Worm (Caenorhabditis elegans) whole organism, L4 larva: ENCODE data around the gene C33C12.1.

Source experiments
- F10B5.3 ChIP-seq: sonication (generic microtip); optimal IDR thresholded peaks from 2 replicates; lab custom pipeline; 2016; ENCODE audit warnings: mild to moderate bottlenecking, missing genetic modification characterization, missing compliant biosample characterization
- F26F4.8 ChIP-seq: fragments of 200-800 bp; sonication (Bioruptor generic); conservative IDR thresholded peaks from 2 replicates; pipeline ENCODE4 v1.3.6; 2022; ENCODE audit warnings: missing genetic modification characterization, missing compliant biosample characterization
- F49E8.2 ChIP-seq: sonication (generic microtip); optimal IDR thresholded peaks from 2 replicates; lab custom pipeline; 2016; ENCODE audit warnings: missing compliant biosample characterization, mild to moderate bottlenecking, missing genetic modification characterization, borderline replicate concordance
- Y48G9A.11 ChIP-seq: fragments of 200-800 bp; sonication (Bioruptor generic); IDR thresholded peaks from 2 replicates; pipeline ENCODE4 v1.3.6; 2022; ENCODE audit warnings: missing genetic modification reagents, missing genetic modification characterization, missing compliant biosample characterization
- Y5F2A.4 ChIP-seq: fragments of 200-800 bp; sonication (Bioruptor generic); optimal IDR thresholded peaks from 2 replicates; lab custom pipeline; 2018; ENCODE audit warnings: mild to moderate bottlenecking, missing genetic modification characterization, missing compliant biosample characterization
- ZK337.2 ChIP-seq: fragments of 200-800 bp; sonication (Bioruptor generic); IDR thresholded peaks from 2 replicates; pipeline ENCODE4 v1.3.6; 2022; ENCODE audit warnings: missing genetic modification reagents, missing genetic modification characterization, missing compliant biosample characterization
- aha-1 ChIP-seq: fragments of 150-350 bp; peaks from one replicate; lab custom pipeline; 2014; ENCODE audit warnings: missing biosample characterization, missing genetic modification characterization
- ama-1 ChIP-seq: fragments of 150-350 bp; optimal IDR thresholded peaks from 2 replicates; lab custom pipeline; 2014; ENCODE audit warnings: inconsistent platforms, mixed read lengths
- ceh-28 ChIP-seq: fragments of 150-350 bp; optimal IDR thresholded peaks from 2 replicates; lab custom pipeline; 2014; ENCODE audit warnings: missing biosample characterization, missing genetic modification reagents, missing genetic modification characterization
- ceh-32 ChIP-seq: sonication (generic microtip); optimal IDR thresholded peaks from 2 replicates; lab custom pipeline; 2016; ENCODE audit warnings: mild to moderate bottlenecking, missing genetic modification characterization, missing compliant biosample characterization; ENCODE audit not compliant: poor library complexity
- ceh-44 ChIP-seq: fragments of 200-800 bp; sonication (Bioruptor generic); IDR thresholded peaks from 2 replicates; pipeline ENCODE4 v1.3.6; 2022; ENCODE audit warnings: missing genetic modification reagents, missing genetic modification characterization, missing compliant biosample characterization
- ceh-62 ChIP-seq: sonication (generic microtip); optimal IDR thresholded peaks from 2 replicates; lab custom pipeline; 2017; ENCODE audit warnings: missing biosample characterization, missing genetic modification characterization
- ces-1 ChIP-seq: fragments of 150-350 bp; sonication (generic microtip); optimal IDR thresholded peaks from 4 replicates; lab custom pipeline; 2014; ENCODE audit warnings: missing biosample characterization, missing genetic modification reagents, missing genetic modification characterization
- dmd-9 ChIP-seq: fragments of 200-800 bp; sonication (Bioruptor generic); IDR thresholded peaks from 2 replicates; pipeline ENCODE4 v1.3.6; 2022; ENCODE audit warnings: missing genetic modification reagents, missing genetic modification characterization, missing compliant biosample characterization
- dpl-1 ChIP-seq: fragments of 150-350 bp; optimal IDR thresholded peaks from 2 replicates; lab custom pipeline; 2014; ENCODE audit warnings: missing biosample characterization, missing genetic modification reagents, missing genetic modification characterization
- dve-1 ChIP-seq: sonication (generic microtip); optimal IDR thresholded peaks from 2 replicates; lab custom pipeline; 2017; ENCODE audit warnings: antibody characterized with exemption, mild to moderate bottlenecking, missing genetic modification characterization, missing compliant biosample characterization; ENCODE audit not compliant: insufficient read depth
- egl-27 ChIP-seq: sonication (generic microtip); optimal IDR thresholded peaks from 3 replicates; lab custom pipeline; 2017; ENCODE audit warnings: missing biosample characterization, missing genetic modification reagents, missing genetic modification characterization
- fkh-10 ChIP-seq: fragments of 150-350 bp; optimal IDR thresholded peaks from 2 replicates; lab custom pipeline; 2014; ENCODE audit warnings: missing biosample characterization, missing genetic modification reagents, missing genetic modification characterization
- fos-1 ChIP-seq: fragments of 150-350 bp; optimal IDR thresholded peaks from 2 replicates; lab custom pipeline; 2014; ENCODE audit warnings: missing biosample characterization, missing genetic modification characterization
- gei-8 ChIP-seq: fragments of 200-800 bp; sonication (Bioruptor generic); optimal IDR thresholded peaks from 2 replicates; lab custom pipeline; 2018; ENCODE audit warnings: mild to moderate bottlenecking, missing genetic modification characterization, missing compliant biosample characterization
- jun-1 ChIP-seq: fragments of 150-350 bp; optimal IDR thresholded peaks from 2 replicates; lab custom pipeline; 2014; ENCODE audit warnings: missing biosample characterization, missing genetic modification reagents, missing genetic modification characterization
- lim-7 ChIP-seq: fragments of 200-800 bp; sonication (Bioruptor generic); IDR thresholded peaks from 2 replicates; pipeline ENCODE4 v1.3.6; 2022; ENCODE audit warnings: missing genetic modification characterization, missing compliant biosample characterization
- lin-1 ChIP-seq: fragments of 200-800 bp; sonication (Bioruptor generic); IDR thresholded peaks from 2 replicates; pipeline ENCODE4 v1.3.6; 2022; ENCODE audit warnings: missing genetic modification reagents, missing genetic modification characterization, missing compliant biosample characterization
- lin-13 ChIP-seq: fragments of 150-350 bp; optimal IDR thresholded peaks from 2 replicates; lab custom pipeline; 2014; ENCODE audit warnings: missing biosample characterization, missing genetic modification reagents, missing genetic modification characterization
- lin-29 ChIP-seq: fragments of 200-800 bp; sonication (Bioruptor generic); IDR thresholded peaks from 2 replicates; pipeline ENCODE4 v1.3.6; 2022; ENCODE audit warnings: missing genetic modification reagents, missing genetic modification characterization, missing compliant biosample characterization
- madf-5 ChIP-seq, 2 experiments: fragments of 200-800 bp; sonication (Bioruptor generic); IDR thresholded peaks; 2 replicates each; pipeline ENCODE4 v1.3.6; 2022; ENCODE audit warnings: missing compliant biosample characterization in 2 of 2, missing genetic modification characterization in 2 of 2
- mdt-29 ChIP-seq: fragments of 200-800 bp; sonication (Bioruptor generic); IDR thresholded peaks from 2 replicates; pipeline ENCODE4 v1.3.6; 2022; ENCODE audit warnings: missing genetic modification reagents, missing genetic modification characterization, missing compliant biosample characterization
- mep-1 ChIP-seq: fragments of 150-350 bp; sonication (generic microtip); optimal IDR thresholded peaks from 3 replicates; lab custom pipeline; 2014; ENCODE audit warnings: missing biosample characterization, missing genetic modification characterization
- mxl-3 ChIP-seq: fragments of 200-800 bp; sonication (Bioruptor generic); optimal IDR thresholded peaks from 2 replicates; lab custom pipeline; 2018; ENCODE audit warnings: mild to moderate bottlenecking, missing genetic modification characterization, missing compliant biosample characterization
- nhr-10 ChIP-seq: fragments of 150-350 bp; optimal IDR thresholded peaks from 2 replicates; lab custom pipeline; 2014; ENCODE audit warnings: missing biosample characterization, missing genetic modification characterization
- nhr-11 ChIP-seq: fragments of 150-350 bp; optimal IDR thresholded peaks from 2 replicates; lab custom pipeline; 2014; ENCODE audit warnings: missing biosample characterization, missing genetic modification characterization
- nhr-28 ChIP-seq: fragments of 150-350 bp; optimal IDR thresholded peaks from 2 replicates; lab custom pipeline; 2014; ENCODE audit warnings: missing biosample characterization, missing genetic modification characterization
- nhr-41 ChIP-seq: fragments of 200-800 bp; sonication (Bioruptor generic); IDR thresholded peaks from 2 replicates; pipeline ENCODE4 v1.3.6; 2022; ENCODE audit warnings: missing genetic modification reagents, missing genetic modification characterization, missing compliant biosample characterization
- nhr-6 ChIP-seq: fragments of 150-350 bp; optimal IDR thresholded peaks from 2 replicates; lab custom pipeline; 2014; ENCODE audit warnings: missing biosample characterization, missing genetic modification characterization
- nhr-76 ChIP-seq: fragments of 150-350 bp; optimal IDR thresholded peaks from 2 replicates; lab custom pipeline; 2014; ENCODE audit warnings: missing biosample characterization, missing genetic modification characterization
- nhr-77 ChIP-seq: fragments of 150-350 bp; optimal IDR thresholded peaks from 2 replicates; lab custom pipeline; 2014; ENCODE audit warnings: missing biosample characterization, missing genetic modification characterization
- rbr-2 ChIP-seq: sonication (generic microtip); optimal IDR thresholded peaks from 2 replicates; lab custom pipeline; 2016; ENCODE audit warnings: missing genotype, missing genetic modification characterization, missing compliant biosample characterization
- sdz-12 ChIP-seq: fragments of 200-800 bp; sonication (Bioruptor generic); optimal IDR thresholded peaks from 2 replicates; lab custom pipeline; 2018; ENCODE audit warnings: mild to moderate bottlenecking, missing genetic modification characterization, missing compliant biosample characterization
- skn-1 ChIP-seq: fragments of 150-350 bp; optimal IDR thresholded peaks from 2 replicates; lab custom pipeline; 2014; ENCODE audit warnings: missing biosample characterization, missing genetic modification characterization
- spr-1 ChIP-seq: sonication (generic microtip); optimal IDR thresholded peaks from 2 replicates; lab custom pipeline; 2016; ENCODE audit warnings: mild to moderate bottlenecking, missing genetic modification characterization, missing compliant biosample characterization
- spr-3 ChIP-seq: fragments of 200-800 bp; sonication (Bioruptor generic); optimal IDR thresholded peaks from 2 replicates; lab custom pipeline; 2018; ENCODE audit warnings: mild to moderate bottlenecking, missing genetic modification characterization, missing compliant biosample characterization
- tag-97 ChIP-seq: fragments of 200-800 bp; sonication (Bioruptor generic); IDR thresholded peaks from 2 replicates; pipeline ENCODE4 v1.3.6; 2022; ENCODE audit warnings: missing genetic modification characterization, missing compliant biosample characterization
- unc-130 ChIP-seq: sonication (generic microtip); optimal IDR thresholded peaks from 2 replicates; lab custom pipeline; 2016; ENCODE audit warnings: missing genetic modification reagents, missing genetic modification characterization, missing compliant biosample characterization
- vab-7 ChIP-seq: fragments of 200-800 bp; sonication (Bioruptor generic); IDR thresholded peaks from 2 replicates; pipeline ENCODE4 v1.3.6; 2022; ENCODE audit warnings: missing genetic modification reagents, missing genetic modification characterization, missing compliant biosample characterization
- zfp-2 ChIP-seq: sonication (generic microtip); optimal IDR thresholded peaks from 2 replicates; lab custom pipeline; 2016; ENCODE audit warnings: mild to moderate bottlenecking, missing genetic modification characterization, missing compliant biosample characterization
- zfp-3 ChIP-seq: fragments of 200-800 bp; sonication (Bioruptor generic); conservative IDR thresholded peaks from 2 replicates; pipeline ENCODE4 v1.3.6; 2022; ENCODE audit warnings: missing genetic modification reagents, missing genetic modification characterization, missing compliant biosample characterization
- zip-2 ChIP-seq: fragments of 150-350 bp; optimal IDR thresholded peaks from 2 replicates; lab custom pipeline; 2014; ENCODE audit warnings: missing biosample characterization, missing genetic modification characterization

C33C12.1 gene

DNA sequence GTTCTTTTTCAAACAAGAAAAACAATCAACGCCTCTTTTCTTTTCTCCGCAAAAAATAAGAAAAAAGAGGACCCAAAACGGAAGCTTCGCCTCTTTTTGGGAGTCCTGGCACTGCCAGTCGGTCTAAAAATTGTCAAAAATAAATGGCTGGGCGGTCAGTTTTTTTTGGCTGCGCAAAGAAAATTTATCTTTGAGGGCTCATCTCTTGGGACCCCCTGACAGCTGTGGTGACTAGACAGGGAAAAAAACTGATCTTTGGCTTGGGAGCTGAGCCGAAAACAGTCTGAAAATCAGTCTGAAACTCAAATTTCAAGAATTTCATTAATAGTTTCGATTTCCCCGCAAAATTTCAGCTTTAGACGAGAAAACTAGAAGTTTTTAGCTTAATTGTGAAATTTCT lies 7.5 kb upstream of the C33C12.1 start:
- no peak for TF ChIP-seq spr-1 (tag; lab: Kevin White, UChicago)
- no peak for TF ChIP-seq ceh-62
- no peak for TF ChIP-seq F49E8.2 (tag; lab: Kevin White, UChicago)
- TF ChIP-seq ces-1 (GFP tag; lab: Kevin White, UChicago), result no peak
- TF ChIP-seq mxl-3 (GFP tag; lab: Kevin White, UChicago), result no peak
- peak; percentile 95 for TF ChIP-seq aha-1
- TF ChIP-seq nhr-11 (tag; lab: Kevin White, UChicago), result no peak

ce11 chrII:2191383-2191782 lies 6.7 kb upstream of the C33C12.1 start:
- TF ChIP-seq F26F4.8 (GFP tag; lab: Robert Waterston, UW), result no peak
- no peak for TF ChIP-seq gei-8 (GFP tag; lab: Kevin White, UChicago)
- no peak for TF ChIP-seq nhr-77 (tag; lab: Kevin White, UChicago)
- TF ChIP-seq aha-1, result peak; percentile 84

- TF ChIP-seq ceh-28 (tag; lab: Kevin White, UChicago) (peak; percentile 71), zfp-3 (no peak)
These were observed 5.8 kb upstream of the C33C12.1 start for ce11 chrII:2192267-2192666.

DNA sequence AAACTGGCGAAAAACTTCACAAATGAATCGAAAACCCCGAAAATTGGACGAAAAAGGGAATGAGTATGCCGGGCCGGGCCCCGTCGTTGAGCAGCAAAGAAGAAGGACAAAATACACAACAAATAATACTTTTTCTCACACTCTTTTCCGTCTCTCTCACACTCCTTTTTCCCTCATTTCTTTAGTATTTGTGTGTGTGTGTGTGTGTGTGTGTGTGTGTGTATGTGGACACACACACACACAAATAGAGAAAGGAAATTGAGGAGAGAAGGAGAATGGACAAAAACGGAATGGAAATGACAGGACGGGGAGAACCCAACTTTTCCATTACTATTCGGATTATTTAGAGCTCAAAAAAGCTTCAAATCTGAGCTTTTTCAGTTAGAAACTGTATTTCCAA lies 2.5 kb upstream of the C33C12.1 start:
- TF ChIP-seq rbr-2 (peak; percentile 37), sdz-12 (GFP tag; lab: Kevin White, UChicago) (no peak), mxl-3 (GFP tag; lab: Kevin White, UChicago) (no peak), tag-97 (no peak), jun-1 (tag; lab: Kevin White, UChicago) (no peak), fos-1 (tag; lab: Kevin White, UChicago) (no peak), mdt-29 (GFP tag; lab: Robert Waterston, UW) (no peak), Y5F2A.4 (GFP tag; lab: Kevin White, UChicago) (no peak), nhr-76 (no peak), nhr-41 (GFP tag; lab: Robert Waterston, UW) (no peak), spr-3 (GFP tag; lab: Kevin White, UChicago) (no peak), zfp-3 (no peak), dpl-1 (GFP tag; lab: Kevin White, UChicago) (peak; percentile 6), skn-1 (no peak), ama-1 (lab: Kevin White, UChicago) (no peak), vab-7 (GFP tag; lab: Robert Waterston, UW) (no peak), madf-5 (GFP tag; IDR thresholded peaks at IDR 0.05; lab: Robert Waterston, UW) (no peak), nhr-10 (tag; lab: Kevin White, UChicago) (no peak), lim-7 (GFP tag; lab: Robert Waterston, UW) (no peak), zfp-2 (tag; lab: Kevin White, UChicago) (no peak), lin-1 (no peak), lin-13 (GFP tag; lab: Kevin White, UChicago) (peak; percentile 31), ZK337.2 (GFP tag; lab: Robert Waterston, UW) (no peak), dmd-9 (no peak), zip-2 (tag; lab: Kevin White, UChicago) (no peak), ceh-44 (GFP tag; lab: Robert Waterston, UW) (no peak), F10B5.3 (tag; lab: Kevin White, UChicago) (no peak), unc-130 (GFP tag; lab: Kevin White, UChicago) (no peak), nhr-6 (tag; lab: Kevin White, UChicago) (peak; percentile 66), fkh-10 (GFP tag; lab: Kevin White, UChicago) (peak; percentile 70), ceh-62 (no peak), nhr-77 (tag; lab: Kevin White, UChicago) (no peak), nhr-28 (tag; lab: Kevin White, UChicago) (peak; percentile 82), egl-27 (tag; lab: Kevin White, UChicago) (no peak), mep-1 (tag; lab: Kevin White, UChicago) (peak; percentile 62), ceh-32 (tag; lab: Kevin White, UChicago) (no peak), Y48G9A.11 (GFP tag; lab: Robert Waterston, UW) (no peak), lin-29 (no peak), ces-1 (GFP tag; lab: Kevin White, UChicago) (no peak), dve-1 (tag; lab: Kevin White, UChicago) (peak; percentile 48)
